Worm (Caenorhabditis elegans) whole organism, L4 larva: ENCODE data around the gene hpo-18.

Source experiments
- cey-2 ChIP-seq: sonication (generic microtip); optimal IDR thresholded peaks from 3 replicates; lab custom pipeline; 2017; ENCODE audit warnings: missing genetic modification characterization, mild to moderate bottlenecking, missing compliant biosample characterization, antibody characterized with exemption, borderline replicate concordance; ENCODE audit not compliant: insufficient read depth
- egl-27 ChIP-seq: sonication (generic microtip); optimal IDR thresholded peaks from 3 replicates; lab custom pipeline; 2017; ENCODE audit warnings: missing biosample characterization, missing genetic modification reagents, missing genetic modification characterization
- hif-1 ChIP-seq, 2 experiments: sonication (generic microtip); optimal IDR thresholded peaks; 2 replicates each; lab custom pipeline; 2016 to 2017; ENCODE audit warnings: missing compliant biosample characterization in 2 of 2, missing genetic modification characterization in 2 of 2, missing genetic modification reagents in 2 of 2, missing genotype in 2 of 2, mild to moderate bottlenecking in 1 of 2
- lim-7 ChIP-seq: fragments of 200-800 bp; sonication (Bioruptor generic); IDR thresholded peaks from 2 replicates; pipeline ENCODE4 v1.3.6; 2022; ENCODE audit warnings: missing genetic modification characterization, missing compliant biosample characterization
- lin-15B ChIP-seq: fragments of 150-350 bp; sonication (generic microtip); optimal IDR thresholded peaks from 3 replicates; lab custom pipeline; 2014; ENCODE audit warnings: missing biosample characterization, missing genetic modification characterization
- lsy-2 ChIP-seq, 2 experiments: fragments of 150-350 bp in 1 of 2; sonication (generic microtip) in 1 of 2; optimal IDR thresholded peaks; 2 replicates each; lab custom pipeline; 2014 to 2017; ENCODE audit warnings: missing biosample characterization in 2 of 2, missing genetic modification characterization in 2 of 2
- mdl-1 ChIP-seq, 2 experiments: fragments of 150-350 bp in 1 of 2; sonication (generic microtip) in 1 of 2; optimal IDR thresholded peaks; 2 replicates each; lab custom pipeline; 2014 to 2017; ENCODE audit warnings: missing biosample characterization in 2 of 2, missing genetic modification characterization in 2 of 2
- nhr-25 ChIP-seq: sonication (generic microtip); optimal IDR thresholded peaks from 2 replicates; lab custom pipeline; 2017; ENCODE audit warnings: missing genetic modification characterization, mild to moderate bottlenecking, missing compliant biosample characterization, antibody characterized with exemption, moderate library complexity, borderline replicate concordance; ENCODE audit not compliant: insufficient read depth
- nhr-76 ChIP-seq: fragments of 150-350 bp; optimal IDR thresholded peaks from 2 replicates; lab custom pipeline; 2014; ENCODE audit warnings: missing biosample characterization, missing genetic modification characterization
- unc-130 ChIP-seq: sonication (generic microtip); optimal IDR thresholded peaks from 2 replicates; lab custom pipeline; 2016; ENCODE audit warnings: missing genetic modification reagents, missing genetic modification characterization, missing compliant biosample characterization
- unc-62 ChIP-seq, 3 experiments: fragments of 150-350 bp in 1 of 3; sonication (generic microtip); optimal IDR thresholded peaks in 2 of 3; peaks in 1 of 3; 1 replicate in 1 of 3; 2 replicates in 2 of 3; lab custom pipeline; 2014 to 2017; ENCODE audit warnings: missing biosample characterization in 3 of 3, missing genetic modification characterization in 3 of 3, missing genetic modification reagents in 3 of 3, missing genotype in 1 of 3
- zag-1 ChIP-seq: fragments of 150-350 bp; optimal IDR thresholded peaks from 2 replicates; lab custom pipeline; 2014; ENCODE audit warnings: missing biosample characterization, missing genetic modification characterization
- zfp-3 ChIP-seq: fragments of 200-800 bp; sonication (Bioruptor generic); conservative IDR thresholded peaks from 2 replicates; pipeline ENCODE4 v1.3.6; 2022; ENCODE audit warnings: missing genetic modification reagents, missing genetic modification characterization, missing compliant biosample characterization
- zip-11 ChIP-seq: fragments of 200-800 bp; sonication (Bioruptor generic); IDR thresholded peaks from 2 replicates; pipeline ENCODE4 v1.3.6; 2022; ENCODE audit warnings: missing genetic modification characterization, missing compliant biosample characterization

ce11 chrV:4346325-4346724, at the start of gene hpo-18:
- TF ChIP-seq zag-1 = no peak
- TF ChIP-seq cey-2 = no peak
- no peak for TF ChIP-seq zip-11 (GFP tag; lab: Robert Waterston, UW)
- no peak for TF ChIP-seq nhr-25 (tag; lab: Kevin White, UChicago)
- no peak for TF ChIP-seq mdl-1 (tag; optimal IDR thresholded peaks at IDR 0.05; lab: Kevin White, UChicago)
- TF ChIP-seq egl-27 (tag; lab: Kevin White, UChicago) = no peak
- no peak for TF ChIP-seq lin-15B (tag; lab: Kevin White, UChicago)
- TF ChIP-seq unc-130 = no peak
- TF ChIP-seq lim-7 = no peak
- TF ChIP-seq nhr-76 = no peak
- no peak for TF ChIP-seq unc-62 (GFP tag; optimal IDR thresholded peaks at IDR 0.05 in 1 of 2; lab: Kevin White, UChicago)
- no peak for TF ChIP-seq unc-62 (tag; optimal IDR thresholded peaks at IDR 0.05; lab: Kevin White, UChicago)
- no peak for TF ChIP-seq zfp-3
- TF ChIP-seq hif-1 (tag; optimal IDR thresholded peaks at IDR 0.05; lab: Kevin White, UChicago) = no peak
- TF ChIP-seq lsy-2 (tag; optimal IDR thresholded peaks at IDR 0.05; lab: Kevin White, UChicago) = no peak
